Worm (Caenorhabditis elegans) whole organism, L2 larva: ENCODE measurements around the gene Y69A2AR.32.

Experiments used
- C34F6.9 ChIP-seq: fragments of 150-350 bp; optimal IDR thresholded peaks from 2 replicates; lab custom pipeline; 2014; ENCODE audit warnings: missing biosample characterization, missing genetic modification characterization
- F13H6.1 ChIP-seq: sonication (generic microtip); optimal IDR thresholded peaks from 2 replicates; lab custom pipeline; 2016; ENCODE audit warnings: missing genetic modification characterization, missing compliant biosample characterization
- R02D3.7 ChIP-seq: fragments of 150-350 bp; optimal IDR thresholded peaks from 2 replicates; lab custom pipeline; 2014; ENCODE audit warnings: missing biosample characterization, missing genetic modification characterization
- Y55F3AM.14 ChIP-seq: fragments of 200-800 bp; sonication (Bioruptor generic); optimal IDR thresholded peaks from 2 replicates; lab custom pipeline; 2018; ENCODE audit warnings: mild to moderate bottlenecking, missing genetic modification characterization, missing compliant biosample characterization
- ZK546.5 ChIP-seq: sonication (generic microtip); optimal IDR thresholded peaks from 2 replicates; lab custom pipeline; 2017; ENCODE audit warnings: missing biosample characterization, missing genetic modification characterization
- alr-1 ChIP-seq: fragments of 150-350 bp; optimal IDR thresholded peaks from 2 replicates; lab custom pipeline; 2014; ENCODE audit warnings: missing biosample characterization, missing genetic modification characterization
- aly-2 ChIP-seq: fragments of 150-350 bp; optimal IDR thresholded peaks from 2 replicates; lab custom pipeline; 2014; ENCODE audit warnings: missing biosample characterization, missing genetic modification characterization
- ama-1 ChIP-seq: fragments of 150-350 bp; optimal IDR thresholded peaks from 2 replicates; lab custom pipeline; 2018; ENCODE audit warnings: inconsistent platforms
- blmp-1 ChIP-seq: sonication (generic microtip); optimal IDR thresholded peaks from 2 replicates; lab custom pipeline; 2017; ENCODE audit warnings: missing genetic modification characterization, mild to moderate bottlenecking, missing compliant biosample characterization, antibody characterized with exemption, moderate library complexity; ENCODE audit not compliant: insufficient read depth
- ceh-16 ChIP-seq: fragments of 150-350 bp; optimal IDR thresholded peaks from 2 replicates; lab custom pipeline; 2014; ENCODE audit warnings: missing biosample characterization, missing genetic modification characterization
- ceh-82 ChIP-seq: fragments of 150-350 bp; optimal IDR thresholded peaks from 2 replicates; lab custom pipeline; 2014; ENCODE audit warnings: missing biosample characterization, missing genetic modification characterization
- dmd-4 ChIP-seq: sonication (generic microtip); optimal IDR thresholded peaks from 2 replicates; lab custom pipeline; 2017; ENCODE audit warnings: missing biosample characterization, missing genetic modification characterization
- egl-27 ChIP-seq: sonication (generic microtip); optimal IDR thresholded peaks from 3 replicates; lab custom pipeline; 2017; ENCODE audit warnings: missing biosample characterization, missing genetic modification reagents, missing genetic modification characterization
- elt-1 ChIP-seq: fragments of 150-350 bp; optimal IDR thresholded peaks from 2 replicates; lab custom pipeline; 2014; ENCODE audit warnings: missing biosample characterization, missing genetic modification characterization
- elt-3 ChIP-seq: sonication (generic microtip); optimal IDR thresholded peaks from 2 replicates; lab custom pipeline; 2017; ENCODE audit warnings: missing biosample characterization, missing genetic modification characterization
- fos-1 ChIP-seq: fragments of 150-350 bp; optimal IDR thresholded peaks from 2 replicates; lab custom pipeline; 2014; ENCODE audit warnings: missing biosample characterization, missing genetic modification characterization
- gmeb-1 ChIP-seq: fragments of 150-350 bp; optimal IDR thresholded peaks from 2 replicates; lab custom pipeline; 2014; ENCODE audit warnings: missing biosample characterization, missing genetic modification characterization
- lin-13 ChIP-seq: fragments of 150-350 bp; optimal IDR thresholded peaks from 2 replicates; lab custom pipeline; 2014; ENCODE audit warnings: missing biosample characterization, missing genetic modification reagents, missing genetic modification characterization
- lin-39 ChIP-seq: fragments of 150-350 bp; optimal IDR thresholded peaks from 2 replicates; lab custom pipeline; 2014; ENCODE audit warnings: missing biosample characterization, missing genetic modification reagents, missing genetic modification characterization
- lsy-2 ChIP-seq, 2 experiments: fragments of 150-350 bp in 1 of 2; sonication (generic microtip) in 1 of 2; optimal IDR thresholded peaks; 2 replicates each; lab custom pipeline; 2014 to 2017; ENCODE audit warnings: missing biosample characterization in 2 of 2, missing genetic modification characterization in 2 of 2
- mab-5 ChIP-seq: fragments of 150-350 bp; optimal IDR thresholded peaks from 2 replicates; lab custom pipeline; 2014; ENCODE audit warnings: missing biosample characterization, missing genetic modification characterization
- mbf-1 ChIP-seq: sonication (generic microtip); optimal IDR thresholded peaks from 2 replicates; lab custom pipeline; 2017; ENCODE audit warnings: missing biosample characterization, missing genetic modification characterization
- nhr-10 ChIP-seq: sonication (generic microtip); optimal IDR thresholded peaks from 2 replicates; lab custom pipeline; 2017; ENCODE audit warnings: missing biosample characterization, missing genetic modification characterization
- nhr-11 ChIP-seq: fragments of 150-350 bp; optimal IDR thresholded peaks from 2 replicates; lab custom pipeline; 2014; ENCODE audit warnings: missing biosample characterization, missing genetic modification characterization
- nhr-12 ChIP-seq: fragments of 150-350 bp; optimal IDR thresholded peaks from 2 replicates; lab custom pipeline; 2014; ENCODE audit warnings: missing biosample characterization, missing genetic modification characterization
- nhr-129 ChIP-seq: fragments of 150-350 bp; optimal IDR thresholded peaks from 2 replicates; lab custom pipeline; 2014; ENCODE audit warnings: missing biosample characterization, missing genetic modification characterization
- nhr-23 ChIP-seq: fragments of 150-350 bp; optimal IDR thresholded peaks from 2 replicates; lab custom pipeline; 2014; ENCODE audit warnings: missing biosample characterization, missing genetic modification reagents, missing genetic modification characterization
- nhr-237 ChIP-seq: fragments of 150-350 bp; optimal IDR thresholded peaks from 2 replicates; lab custom pipeline; 2014; ENCODE audit warnings: missing biosample characterization, missing genetic modification characterization
- nhr-25 ChIP-seq: fragments of 150-350 bp; sonication (generic microtip); optimal IDR thresholded peaks from 3 replicates; lab custom pipeline; 2014; ENCODE audit warnings: missing biosample characterization, missing genetic modification characterization
- nhr-6 ChIP-seq: fragments of 150-350 bp; optimal IDR thresholded peaks from 2 replicates; lab custom pipeline; 2014; ENCODE audit warnings: missing biosample characterization, missing genetic modification characterization
- peb-1 ChIP-seq: fragments of 150-350 bp; optimal IDR thresholded peaks from 2 replicates; lab custom pipeline; 2014; ENCODE audit warnings: missing biosample characterization, missing genetic modification characterization
- sem-4 ChIP-seq: fragments of 150-350 bp; optimal IDR thresholded peaks from 2 replicates; lab custom pipeline; 2014; ENCODE audit warnings: missing biosample characterization, missing genetic modification reagents, missing genetic modification characterization
- skn-1 ChIP-seq: sonication (generic microtip); optimal IDR thresholded peaks from 2 replicates; lab custom pipeline; 2017; ENCODE audit warnings: missing biosample characterization, missing genetic modification characterization
- sma-3 ChIP-seq: sonication (generic microtip); optimal IDR thresholded peaks from 2 replicates; lab custom pipeline; 2016; ENCODE audit warnings: missing genetic modification reagents, missing genetic modification characterization, missing compliant biosample characterization
- sma-9 ChIP-seq, 2 experiments: fragments of 150-350 bp in 1 of 2; sonication (generic microtip) in 1 of 2; optimal IDR thresholded peaks; 2 replicates each; lab custom pipeline; 2014 to 2016; ENCODE audit warnings: missing genetic modification characterization in 2 of 2, mild to moderate bottlenecking in 1 of 2, missing biosample characterization in 1 of 2, missing compliant biosample characterization in 1 of 2, missing genetic modification reagents in 1 of 2, moderate library complexity in 1 of 2
- snpc-4 ChIP-seq: fragments of 150-350 bp; optimal IDR thresholded peaks from 2 replicates; lab custom pipeline; 2014; ENCODE audit warnings: missing biosample characterization, missing genetic modification characterization
- unc-39 ChIP-seq: fragments of 150-350 bp; optimal IDR thresholded peaks from 2 replicates; lab custom pipeline; 2014; ENCODE audit warnings: missing biosample characterization, missing genetic modification characterization
- unc-55 ChIP-seq: fragments of 150-350 bp; sonication (generic microtip); optimal IDR thresholded peaks from 3 replicates; lab custom pipeline; 2014; ENCODE audit warnings: missing biosample characterization, missing genetic modification reagents, missing genetic modification characterization
- unc-62 ChIP-seq: fragments of 150-350 bp; optimal IDR thresholded peaks from 2 replicates; lab custom pipeline; 2014; ENCODE audit warnings: missing biosample characterization, missing genetic modification reagents, missing genetic modification characterization
- zag-1 ChIP-seq: fragments of 150-350 bp; optimal IDR thresholded peaks from 2 replicates; lab custom pipeline; 2014; ENCODE audit warnings: missing biosample characterization, missing genetic modification characterization
- ztf-1 ChIP-seq: fragments of 200-800 bp; sonication (Bioruptor generic); conservative IDR thresholded peaks from 2 replicates; pipeline ENCODE4 v1.3.6; 2022; ENCODE audit warnings: missing genetic modification characterization, missing compliant biosample characterization
- ztf-11 ChIP-seq: sonication (generic microtip); optimal IDR thresholded peaks from 2 replicates; lab custom pipeline; 2017; ENCODE audit warnings: missing biosample characterization, missing genetic modification characterization

Gene Y69A2AR.32

ce11 chrIV:2610409-2610808 lies at the start of gene Y69A2AR.32:
Gene Y69A2AR.32 (plus strand): TSS chrIV:2610436.
- TF ChIP-seq nhr-6 (no peak), mab-5 (tag; lab: Kevin White, UChicago) (no peak), mbf-1 (no peak), blmp-1 (no peak), egl-27 (tag; lab: Kevin White, UChicago) (no peak), nhr-12 (tag; lab: Kevin White, UChicago) (no peak), nhr-10 (tag; lab: Kevin White, UChicago) (no peak), ZK546.5 (tag; lab: Kevin White, UChicago) (no peak), lin-39 (no peak), nhr-25 (tag; lab: Kevin White, UChicago) (no peak), F13H6.1 (no peak), R02D3.7 (tag; lab: Kevin White, UChicago) (no peak), unc-55 (no peak), C34F6.9 (tag; lab: Kevin White, UChicago) (no peak), gmeb-1 (no peak), dmd-4 (tag; lab: Kevin White, UChicago) (no peak), skn-1 (no peak), Y55F3AM.14 (GFP tag; lab: Kevin White, UChicago) (no peak), ztf-1 (GFP tag; lab: Robert Waterston, UW) (no peak)

ce11 chrIV:2561358-2561757 lies 48.9 kb upstream of the Y69A2AR.32 start, which contains the start of gene Y69A2AR.46:
Gene Y69A2AR.46 (plus strand): TSS chrIV:2561658.
- TF ChIP-seq elt-1 (tag; lab: Kevin White, UChicago) (no peak), Y55F3AM.14 (GFP tag; lab: Kevin White, UChicago) (no peak), snpc-4 (tag; lab: Kevin White, UChicago) (no peak), ZK546.5 (tag; lab: Kevin White, UChicago) (no peak), aly-2 (no peak), nhr-25 (tag; lab: Kevin White, UChicago) (no peak), unc-62 (GFP tag; lab: Kevin White, UChicago) (no peak), nhr-23 (tag; lab: Kevin White, UChicago) (no peak), nhr-129 (tag; lab: Kevin White, UChicago) (no peak), unc-39 (tag; lab: Kevin White, UChicago) (no peak), nhr-237 (tag; lab: Kevin White, UChicago) (no peak), mbf-1 (no peak), sma-3 (GFP tag; lab: Kevin White, UChicago) (no peak), ama-1 (lab: Kevin White, UChicago) (no peak), nhr-12 (tag; lab: Kevin White, UChicago) (no peak), fos-1 (no peak), unc-55 (no peak), sem-4 (tag; lab: Kevin White, UChicago) (no peak)
- TF ChIP-seq, all 48 proteins: peak for 0

ce11 chrIV:2562071-2562470 lies 48.2 kb upstream of the Y69A2AR.32 start, which contains the start of gene Y69A2AR.50:
Gene Y69A2AR.50 (plus strand): TSS chrIV:2562371.
- TF ChIP-seq R02D3.7 (tag; lab: Kevin White, UChicago), result no peak
- TF ChIP-seq alr-1 (tag; lab: Kevin White, UChicago), result no peak
- TF ChIP-seq ceh-82, result no peak
- no peak for TF ChIP-seq lsy-2 (tag; optimal IDR thresholded peaks at IDR 0.05; lab: Kevin White, UChicago)
- TF ChIP-seq mab-5 (tag; lab: Kevin White, UChicago), result no peak
- TF ChIP-seq nhr-10 (tag; lab: Kevin White, UChicago), result no peak
- no peak for TF ChIP-seq sma-3 (GFP tag; lab: Kevin White, UChicago)
- TF ChIP-seq zag-1 (tag; lab: Kevin White, UChicago), result no peak
- no peak for TF ChIP-seq peb-1 (tag; lab: Kevin White, UChicago)
- TF ChIP-seq mbf-1, result no peak
- no peak for TF ChIP-seq elt-1 (tag; lab: Kevin White, UChicago)
- TF ChIP-seq nhr-11 (tag; lab: Kevin White, UChicago), result no peak

- TF ChIP-seq aly-2 (no peak), nhr-10 (tag; lab: Kevin White, UChicago) (no peak), zag-1 (tag; lab: Kevin White, UChicago) (no peak), unc-62 (GFP tag; lab: Kevin White, UChicago) (no peak), lin-13 (GFP tag; lab: Kevin White, UChicago) (no peak), peb-1 (tag; lab: Kevin White, UChicago) (no peak), blmp-1 (no peak), ztf-1 (GFP tag; lab: Robert Waterston, UW) (no peak), ceh-16 (tag; lab: Kevin White, UChicago) (no peak), sma-9 (GFP tag; optimal IDR thresholded peaks at IDR 0.05; lab: Kevin White, UChicago) (no peak), sma-9 (tag; optimal IDR thresholded peaks at IDR 0.05; lab: Kevin White, UChicago) (no peak), unc-39 (tag; lab: Kevin White, UChicago) (no peak), elt-1 (tag; lab: Kevin White, UChicago) (no peak), elt-3 (tag; lab: Kevin White, UChicago) (no peak), ztf-11 (tag; lab: Kevin White, UChicago) (no peak)
- TF ChIP-seq, all 48 proteins: peak for 0
Measured at ce11 chrIV:2563969-2564368, 46.3 kb upstream of the Y69A2AR.32 start, which contains the start of gene Y69A2AR.24. Gene Y69A2AR.24 (minus strand): TSS chrIV:2564069.
